Worm (Caenorhabditis elegans) whole organism, L2 larva: ENCODE results near the gene ugt-55.

ENCODE experiments used
- C34F6.9 ChIP-seq: fragments of 150-350 bp; optimal IDR thresholded peaks from 2 replicates; lab custom pipeline; 2014; ENCODE audit warnings: missing biosample characterization, missing genetic modification characterization
- F13H6.1 ChIP-seq: sonication (generic microtip); optimal IDR thresholded peaks from 2 replicates; lab custom pipeline; 2016; ENCODE audit warnings: missing genetic modification characterization, missing compliant biosample characterization
- R02D3.7 ChIP-seq: fragments of 150-350 bp; optimal IDR thresholded peaks from 2 replicates; lab custom pipeline; 2014; ENCODE audit warnings: missing biosample characterization, missing genetic modification characterization
- Y55F3AM.14 ChIP-seq: fragments of 200-800 bp; sonication (Bioruptor generic); optimal IDR thresholded peaks from 2 replicates; lab custom pipeline; 2018; ENCODE audit warnings: mild to moderate bottlenecking, missing genetic modification characterization, missing compliant biosample characterization
- ZK546.5 ChIP-seq: sonication (generic microtip); optimal IDR thresholded peaks from 2 replicates; lab custom pipeline; 2017; ENCODE audit warnings: missing biosample characterization, missing genetic modification characterization
- alr-1 ChIP-seq: fragments of 150-350 bp; optimal IDR thresholded peaks from 2 replicates; lab custom pipeline; 2014; ENCODE audit warnings: missing biosample characterization, missing genetic modification characterization
- ama-1 ChIP-seq: fragments of 150-350 bp; optimal IDR thresholded peaks from 2 replicates; lab custom pipeline; 2018; ENCODE audit warnings: inconsistent platforms
- ceh-16 ChIP-seq: fragments of 150-350 bp; optimal IDR thresholded peaks from 2 replicates; lab custom pipeline; 2014; ENCODE audit warnings: missing biosample characterization, missing genetic modification characterization
- ceh-82 ChIP-seq: fragments of 150-350 bp; optimal IDR thresholded peaks from 2 replicates; lab custom pipeline; 2014; ENCODE audit warnings: missing biosample characterization, missing genetic modification characterization
- crh-2 ChIP-seq: sonication (generic microtip); optimal IDR thresholded peaks from 2 replicates; lab custom pipeline; 2017; ENCODE audit warnings: missing biosample characterization, missing genetic modification characterization
- dmd-4 ChIP-seq: sonication (generic microtip); optimal IDR thresholded peaks from 2 replicates; lab custom pipeline; 2017; ENCODE audit warnings: missing biosample characterization, missing genetic modification characterization
- egl-27 ChIP-seq: sonication (generic microtip); optimal IDR thresholded peaks from 3 replicates; lab custom pipeline; 2017; ENCODE audit warnings: missing biosample characterization, missing genetic modification reagents, missing genetic modification characterization
- elt-3 ChIP-seq: sonication (generic microtip); optimal IDR thresholded peaks from 2 replicates; lab custom pipeline; 2017; ENCODE audit warnings: missing biosample characterization, missing genetic modification characterization
- gmeb-1 ChIP-seq: fragments of 150-350 bp; optimal IDR thresholded peaks from 2 replicates; lab custom pipeline; 2014; ENCODE audit warnings: missing biosample characterization, missing genetic modification characterization
- lin-11 ChIP-seq: fragments of 150-350 bp; sonication (generic microtip); optimal IDR thresholded peaks from 2 replicates; lab custom pipeline; 2014; ENCODE audit warnings: missing biosample characterization, missing genetic modification characterization, inconsistent platforms, mixed read lengths
- lin-39 ChIP-seq: fragments of 150-350 bp; optimal IDR thresholded peaks from 2 replicates; lab custom pipeline; 2014; ENCODE audit warnings: missing biosample characterization, missing genetic modification reagents, missing genetic modification characterization
- lsy-2 ChIP-seq, 2 experiments: fragments of 150-350 bp in 1 of 2; sonication (generic microtip) in 1 of 2; optimal IDR thresholded peaks; 2 replicates each; lab custom pipeline; 2014 to 2017; ENCODE audit warnings: missing biosample characterization in 2 of 2, missing genetic modification characterization in 2 of 2
- mab-5 ChIP-seq: fragments of 150-350 bp; optimal IDR thresholded peaks from 2 replicates; lab custom pipeline; 2014; ENCODE audit warnings: missing biosample characterization, missing genetic modification characterization
- nhr-10 ChIP-seq: sonication (generic microtip); optimal IDR thresholded peaks from 2 replicates; lab custom pipeline; 2017; ENCODE audit warnings: missing biosample characterization, missing genetic modification characterization
- nhr-12 ChIP-seq: fragments of 150-350 bp; optimal IDR thresholded peaks from 2 replicates; lab custom pipeline; 2014; ENCODE audit warnings: missing biosample characterization, missing genetic modification characterization
- nhr-129 ChIP-seq: fragments of 150-350 bp; optimal IDR thresholded peaks from 2 replicates; lab custom pipeline; 2014; ENCODE audit warnings: missing biosample characterization, missing genetic modification characterization
- nhr-21 ChIP-seq: fragments of 150-350 bp; optimal IDR thresholded peaks from 2 replicates; lab custom pipeline; 2014; ENCODE audit warnings: missing biosample characterization, missing genetic modification characterization
- nhr-23 ChIP-seq: fragments of 150-350 bp; optimal IDR thresholded peaks from 2 replicates; lab custom pipeline; 2014; ENCODE audit warnings: missing biosample characterization, missing genetic modification reagents, missing genetic modification characterization
- nhr-237 ChIP-seq: fragments of 150-350 bp; optimal IDR thresholded peaks from 2 replicates; lab custom pipeline; 2014; ENCODE audit warnings: missing biosample characterization, missing genetic modification characterization
- nhr-25 ChIP-seq: fragments of 150-350 bp; sonication (generic microtip); optimal IDR thresholded peaks from 3 replicates; lab custom pipeline; 2014; ENCODE audit warnings: missing biosample characterization, missing genetic modification characterization
- nhr-77 ChIP-seq: fragments of 150-350 bp; optimal IDR thresholded peaks from 2 replicates; lab custom pipeline; 2014; ENCODE audit warnings: missing biosample characterization, missing genetic modification characterization
- peb-1 ChIP-seq: fragments of 150-350 bp; optimal IDR thresholded peaks from 2 replicates; lab custom pipeline; 2014; ENCODE audit warnings: missing biosample characterization, missing genetic modification characterization
- sem-4 ChIP-seq: fragments of 150-350 bp; optimal IDR thresholded peaks from 2 replicates; lab custom pipeline; 2014; ENCODE audit warnings: missing biosample characterization, missing genetic modification reagents, missing genetic modification characterization
- sma-3 ChIP-seq: sonication (generic microtip); optimal IDR thresholded peaks from 2 replicates; lab custom pipeline; 2016; ENCODE audit warnings: missing genetic modification reagents, missing genetic modification characterization, missing compliant biosample characterization
- sma-9 ChIP-seq, 2 experiments: fragments of 150-350 bp in 1 of 2; sonication (generic microtip) in 1 of 2; optimal IDR thresholded peaks; 2 replicates each; lab custom pipeline; 2014 to 2016; ENCODE audit warnings: missing genetic modification characterization in 2 of 2, mild to moderate bottlenecking in 1 of 2, missing biosample characterization in 1 of 2, missing compliant biosample characterization in 1 of 2, missing genetic modification reagents in 1 of 2, moderate library complexity in 1 of 2
- snpc-4 ChIP-seq: fragments of 150-350 bp; optimal IDR thresholded peaks from 2 replicates; lab custom pipeline; 2014; ENCODE audit warnings: missing biosample characterization, missing genetic modification characterization
- unc-39 ChIP-seq: fragments of 150-350 bp; optimal IDR thresholded peaks from 2 replicates; lab custom pipeline; 2014; ENCODE audit warnings: missing biosample characterization, missing genetic modification characterization
- unc-62 ChIP-seq: fragments of 150-350 bp; optimal IDR thresholded peaks from 2 replicates; lab custom pipeline; 2014; ENCODE audit warnings: missing biosample characterization, missing genetic modification reagents, missing genetic modification characterization
- zag-1 ChIP-seq: fragments of 150-350 bp; optimal IDR thresholded peaks from 2 replicates; lab custom pipeline; 2014; ENCODE audit warnings: missing biosample characterization, missing genetic modification characterization
- ztf-11 ChIP-seq: sonication (generic microtip); optimal IDR thresholded peaks from 2 replicates; lab custom pipeline; 2017; ENCODE audit warnings: missing biosample characterization, missing genetic modification characterization
- ztf-4 ChIP-seq: fragments of 150-350 bp; optimal IDR thresholded peaks from 2 replicates; lab custom pipeline; 2014; ENCODE audit warnings: missing biosample characterization, missing genetic modification characterization

The ugt-55 gene

DNA sequence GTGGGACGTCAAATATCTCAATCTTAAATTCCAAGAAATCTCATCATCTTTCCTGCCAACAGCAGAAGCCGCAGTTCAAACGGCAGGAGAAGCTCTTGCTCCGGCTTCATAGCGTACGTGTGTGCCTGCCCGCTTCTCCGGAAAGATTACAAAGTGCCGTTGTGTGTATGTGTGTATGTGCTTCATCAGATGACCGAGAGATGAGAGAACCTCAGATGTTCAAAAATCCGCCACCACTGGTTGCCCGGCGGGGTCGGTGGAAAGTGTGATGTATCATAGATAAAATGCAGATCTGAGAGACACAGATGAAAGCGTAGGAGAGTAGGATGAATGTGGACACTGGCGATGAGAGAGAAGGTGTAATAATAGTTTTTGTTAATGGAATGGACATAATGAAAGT, 23.1 kb upstream of the ugt-55 start:
- TF ChIP-seq nhr-237 (tag; lab: Kevin White, UChicago) (no peak), egl-27 (tag; lab: Kevin White, UChicago) (no peak), Y55F3AM.14 (GFP tag; lab: Kevin White, UChicago) (no peak), ama-1 (lab: Kevin White, UChicago) (no peak), lsy-2 (tag; optimal IDR thresholded peaks at IDR 0.05; lab: Kevin White, UChicago) (no peak), elt-3 (tag; lab: Kevin White, UChicago) (no peak), R02D3.7 (tag; lab: Kevin White, UChicago) (no peak), nhr-10 (no peak), peb-1 (tag; lab: Kevin White, UChicago) (no peak), C34F6.9 (tag; lab: Kevin White, UChicago) (no peak), dmd-4 (tag; lab: Kevin White, UChicago) (no peak), F13H6.1 (tag; lab: Kevin White, UChicago) (peak; percentile 76), nhr-25 (tag; lab: Kevin White, UChicago) (no peak), nhr-129 (peak; percentile 54), nhr-21 (tag; lab: Kevin White, UChicago) (no peak), crh-2 (tag; lab: Kevin White, UChicago) (no peak), ceh-82 (no peak), zag-1 (no peak), lin-11 (tag; lab: Kevin White, UChicago) (no peak), sma-9 (GFP tag; optimal IDR thresholded peaks at IDR 0.05; lab: Kevin White, UChicago) (peak; percentile 39), sma-9 (tag; optimal IDR thresholded peaks at IDR 0.05; lab: Kevin White, UChicago) (no peak), nhr-23 (tag; lab: Kevin White, UChicago) (no peak), lin-39 (tag; lab: Kevin White, UChicago) (no peak)

DNA sequence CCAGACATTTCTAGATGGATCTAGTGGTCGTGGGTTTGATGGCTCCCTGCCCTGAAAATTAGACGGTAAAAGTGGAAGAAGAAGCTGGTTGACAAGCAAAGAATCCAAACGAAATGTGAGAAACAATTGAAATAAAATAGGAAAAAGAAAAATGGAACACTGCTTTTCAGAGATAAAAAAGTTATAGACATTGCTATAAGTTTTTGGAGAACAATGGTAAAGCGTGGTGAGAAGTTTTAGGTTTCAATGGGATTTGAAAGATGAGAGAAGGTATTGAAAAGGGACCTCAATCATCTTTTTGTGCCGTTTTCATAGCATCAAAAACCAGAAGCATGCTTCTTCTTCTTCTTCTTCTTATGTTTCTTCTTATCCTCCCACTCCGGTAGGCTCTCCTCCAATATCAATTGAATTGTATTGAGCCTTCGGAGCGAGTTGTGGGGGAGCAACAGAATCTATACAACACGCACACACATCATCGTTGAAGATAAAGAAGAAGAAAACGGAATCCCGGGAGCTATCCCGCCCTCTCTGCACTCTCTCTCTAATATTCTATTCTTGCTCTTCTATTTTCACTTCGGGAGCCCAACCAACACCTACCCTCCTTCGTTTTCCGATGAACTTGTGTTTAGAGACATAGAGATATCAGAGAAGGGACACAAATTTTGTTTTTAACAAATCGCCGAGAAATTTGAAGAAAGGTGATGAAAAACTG, 22.0 kb upstream of the ugt-55 start, which contains the start of gene myo-3:
Gene myo-3 (minus strand): TSS at position 51 of the 712 bp plus-strand sequence.
- peak; percentile 73 for TF ChIP-seq F13H6.1 (tag; lab: Kevin White, UChicago)
- TF ChIP-seq sma-9 (GFP tag; optimal IDR thresholded peaks at IDR 0.05; lab: Kevin White, UChicago), result peak; percentile 1
- TF ChIP-seq sma-9 (tag; optimal IDR thresholded peaks at IDR 0.05; lab: Kevin White, UChicago), result no peak
- TF ChIP-seq nhr-129, result peak; percentile 28
- TF ChIP-seq Y55F3AM.14 (GFP tag; lab: Kevin White, UChicago), result no peak

DNA sequence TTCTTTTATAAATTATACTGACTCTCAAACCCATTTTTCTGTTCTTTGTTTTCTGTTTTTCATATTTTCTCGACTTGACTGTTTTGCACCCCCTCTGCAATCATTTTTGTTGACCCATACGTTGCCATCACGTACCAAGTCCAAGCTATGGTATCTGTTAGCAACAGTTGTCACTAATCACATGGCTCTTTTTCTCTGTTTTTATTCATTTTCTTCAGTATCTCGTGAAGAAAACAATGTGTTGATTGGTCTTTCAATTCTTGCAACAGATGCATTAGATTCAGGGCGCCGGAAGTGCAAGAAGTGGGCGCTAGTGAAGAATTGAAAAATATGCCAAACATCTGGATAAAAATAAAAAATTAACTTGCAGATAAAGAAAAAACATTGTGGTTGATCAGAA, 21.0 kb upstream of the ugt-55 start:
- TF ChIP-seq unc-62 (GFP tag; lab: Kevin White, UChicago) (no peak), crh-2 (tag; lab: Kevin White, UChicago) (no peak), dmd-4 (tag; lab: Kevin White, UChicago) (no peak), C34F6.9 (tag; lab: Kevin White, UChicago) (peak; percentile 32), nhr-77 (no peak), mab-5 (no peak), gmeb-1 (tag; lab: Kevin White, UChicago) (no peak), nhr-12 (no peak), nhr-25 (tag; lab: Kevin White, UChicago) (no peak), ztf-11 (no peak), ztf-4 (tag; lab: Kevin White, UChicago) (no peak), nhr-21 (tag; lab: Kevin White, UChicago) (no peak), ZK546.5 (tag; lab: Kevin White, UChicago) (no peak), lin-11 (tag; lab: Kevin White, UChicago) (no peak), sem-4 (tag; lab: Kevin White, UChicago) (no peak), snpc-4 (tag; lab: Kevin White, UChicago) (no peak), sma-3 (GFP tag; lab: Kevin White, UChicago) (no peak), sma-9 (GFP tag; optimal IDR thresholded peaks at IDR 0.05; lab: Kevin White, UChicago) (peak; percentile 57), sma-9 (tag; optimal IDR thresholded peaks at IDR 0.05; lab: Kevin White, UChicago) (no peak), nhr-23 (tag; lab: Kevin White, UChicago) (no peak), F13H6.1 (tag; lab: Kevin White, UChicago) (peak; percentile 28), nhr-129 (peak; percentile 35), ceh-82 (no peak), alr-1 (tag; lab: Kevin White, UChicago) (no peak), lsy-2 (tag; optimal IDR thresholded peaks at IDR 0.05; lab: Kevin White, UChicago) (peak in 1 of 2 experiments; percentile 25), ceh-16 (tag; lab: Kevin White, UChicago) (no peak), R02D3.7 (tag; lab: Kevin White, UChicago) (no peak), unc-39 (tag; lab: Kevin White, UChicago) (no peak)
